Worm (Caenorhabditis elegans): ENCODE data around the gene fbxa-65.

ce11 chrV:3376973-3377372 is 30.7 kb upstream of the fbxa-65 start, which contains the start of gene srbc-2:
- TF ChIP-seq ceh-82 (tag; optimal IDR thresholded peaks at IDR 0.05) (no peak), R02D3.7 (tag; optimal IDR thresholded peaks at IDR 0.05) (no peak), jun-1 (tag; optimal IDR thresholded peaks at IDR 0.05) (no peak), madf-9 (GFP tag; conservative IDR thresholded peaks at IDR 0.05) (no peak)
